Worm (Caenorhabditis elegans): ENCODE results near the gene fbxc-19.

Gene fbxc-19

DNA sequence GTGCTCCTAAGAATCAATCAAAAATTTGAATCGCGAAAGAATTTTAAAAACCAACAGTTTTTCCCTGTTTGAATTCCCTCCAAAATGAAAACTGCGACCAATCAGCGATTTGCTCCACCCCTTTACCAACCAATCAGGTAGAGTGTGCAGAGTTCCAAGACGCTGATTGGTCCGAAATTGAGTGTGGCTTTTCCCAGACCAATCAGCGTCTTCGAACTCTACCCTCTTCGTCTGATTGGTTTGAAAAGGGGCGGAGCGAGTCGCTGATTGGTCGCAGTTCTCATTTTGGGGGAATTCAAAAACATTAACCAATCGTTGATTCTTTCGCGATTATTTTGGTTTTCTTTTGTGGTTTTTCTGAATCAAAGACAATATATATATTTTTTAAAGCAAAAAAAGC, 24.3 kb downstream of the fbxc-19 start:
- TF ChIP-seq hlh-1 (tag; optimal IDR thresholded peaks at IDR 0.05) (no peak), ceh-39 (tag; optimal IDR thresholded peaks at IDR 0.05) (no peak), drap-1 (GFP tag; optimal IDR thresholded peaks at IDR 0.05) (no peak), flh-1 (GFP tag; optimal IDR thresholded peaks at IDR 0.05) (no peak), tbx-8 (GFP tag; optimal IDR thresholded peaks at IDR 0.05) (no peak), zip-8 (tag; optimal IDR thresholded peaks at IDR 0.05) (no peak), unc-39 (tag; optimal IDR thresholded peaks at IDR 0.05) (no peak), ztf-11 (tag; optimal IDR thresholded peaks at IDR 0.05) (no peak), ces-1 (GFP tag; optimal IDR thresholded peaks at IDR 0.05) (no peak), snpc-4 (tag; optimal IDR thresholded peaks at IDR 0.05) (no peak), mls-2 (tag; optimal IDR thresholded peaks at IDR 0.05) (no peak), nhr-28 (tag; optimal IDR thresholded peaks at IDR 0.05) (no peak), bed-3 (GFP tag; optimal IDR thresholded peaks at IDR 0.05) (no peak)

DNA sequence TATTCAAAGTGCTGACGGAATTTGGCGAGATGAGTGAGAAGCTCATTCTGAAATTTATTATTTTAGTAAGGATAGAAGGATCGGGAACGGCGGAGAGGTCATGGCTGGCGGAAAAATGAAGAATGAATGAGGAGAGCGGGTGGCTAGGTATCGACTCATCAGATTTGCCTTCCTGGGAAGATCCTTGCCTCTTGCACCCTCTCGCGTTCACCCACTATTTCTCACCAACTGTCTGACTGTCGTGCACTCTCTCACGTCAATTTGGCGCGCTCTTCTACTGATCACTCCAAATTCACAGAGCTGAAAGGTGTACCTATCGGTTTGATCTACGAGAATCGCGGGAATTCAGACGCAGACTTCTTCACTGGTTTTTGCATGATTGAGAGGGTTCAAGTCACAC, 27.8 kb downstream of the fbxc-19 start, which contains the start of gene fbxb-97:
Gene fbxb-97 (minus strand): TSS at position 53 of the 400 bp plus-strand sequence.
- peak; percentile 51 for TF ChIP-seq unc-120 (tag; optimal IDR thresholded peaks at IDR 0.05; ENCODE audit: poor library complexity, severe bottlenecking)
- TF ChIP-seq unc-39 (tag; optimal IDR thresholded peaks at IDR 0.05): no peak

DNA sequence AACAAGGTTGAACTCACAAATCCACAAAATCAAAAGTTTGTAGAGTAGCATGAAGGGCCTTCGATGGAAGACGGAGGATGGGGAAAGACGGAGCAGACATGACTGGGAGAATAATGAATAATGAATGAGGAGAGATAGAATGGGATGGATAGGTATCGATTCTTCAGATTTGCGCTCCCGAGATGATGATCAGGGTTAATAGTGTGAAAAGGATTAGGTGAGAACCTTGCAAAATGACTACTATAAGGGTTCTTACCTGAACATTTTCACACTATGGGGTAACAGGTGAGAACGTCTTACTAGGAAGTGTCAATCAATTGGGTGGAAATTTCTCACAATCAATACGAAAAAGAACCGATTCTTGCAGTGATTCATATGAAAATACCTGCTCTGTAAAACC, 30.0 kb downstream of the fbxc-19 start, which contains the start of gene fbxb-96:
Gene fbxb-96 (minus strand): TSS at position 101 of the 400 bp plus-strand sequence.
- TF ChIP-seq ceh-83 (GFP tag; optimal IDR thresholded peaks at IDR 0.05): no peak
- no peak for TF ChIP-seq sem-2 (GFP tag; optimal IDR thresholded peaks at IDR 0.05)
- no peak for TF ChIP-seq ztf-11 (tag; optimal IDR thresholded peaks at IDR 0.05)
- TF ChIP-seq pha-4 (tag; optimal IDR thresholded peaks at IDR 0.05): no peak
- no peak for TF ChIP-seq nhr-237 (tag; optimal IDR thresholded peaks at IDR 0.05)
- no peak for TF ChIP-seq bed-3 (GFP tag; optimal IDR thresholded peaks at IDR 0.05)

DNA sequence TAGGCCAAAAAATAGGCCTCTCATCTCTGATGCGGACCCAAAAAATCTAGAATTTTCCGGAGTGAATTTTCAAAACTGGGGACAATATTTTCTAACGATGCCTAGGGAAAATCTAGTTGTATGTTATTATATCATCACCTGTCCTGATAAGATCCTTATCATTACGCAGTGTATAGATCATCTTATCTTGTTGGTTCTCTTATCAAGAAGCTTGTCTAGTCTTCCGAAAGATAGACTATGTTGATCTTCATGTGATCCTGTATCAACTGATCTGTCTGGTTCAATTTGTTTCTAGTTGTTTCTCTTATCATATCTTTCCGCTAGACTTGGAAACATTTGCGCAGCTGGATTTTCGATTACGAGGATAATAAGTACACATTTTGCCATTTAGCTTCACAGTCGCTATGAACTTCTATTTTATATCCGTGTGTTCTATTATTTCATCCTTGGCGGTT, 30.6 kb downstream of the fbxc-19 start, which contains the start of gene C52E2.3:
Gene C52E2.3 (plus strand): TSS at position 405 of the 455 bp plus-strand sequence.
- no peak for TF ChIP-seq ceh-43 (GFP tag; optimal IDR thresholded peaks at IDR 0.05)
- no peak for TF ChIP-seq nhr-237 (tag; optimal IDR thresholded peaks at IDR 0.05)
- TF ChIP-seq elt-1 (tag; optimal IDR thresholded peaks at IDR 0.05; ENCODE audit: borderline replicate concordance, insufficient read depth): peak; percentile 62
- no peak for TF ChIP-seq sem-2 (GFP tag; optimal IDR thresholded peaks at IDR 0.05)
- peak; percentile 85 for TF ChIP-seq elt-3 (tag; optimal IDR thresholded peaks at IDR 0.05)
- TF ChIP-seq nhr-28 (tag; optimal IDR thresholded peaks at IDR 0.05): no peak
- TF ChIP-seq flh-1 (GFP tag; optimal IDR thresholded peaks at IDR 0.05): no peak
- TF ChIP-seq ham-2 (GFP tag; optimal IDR thresholded peaks at IDR 0.05): no peak
- no peak for TF ChIP-seq drap-1 (GFP tag; optimal IDR thresholded peaks at IDR 0.05)
- TF ChIP-seq nhr-2 (tag; optimal IDR thresholded peaks at IDR 0.05): no peak
- no peak for TF ChIP-seq hlh-1 (tag; optimal IDR thresholded peaks at IDR 0.05)
- TF ChIP-seq sptf-1 (tag; optimal IDR thresholded peaks at IDR 0.05): no peak

DNA sequence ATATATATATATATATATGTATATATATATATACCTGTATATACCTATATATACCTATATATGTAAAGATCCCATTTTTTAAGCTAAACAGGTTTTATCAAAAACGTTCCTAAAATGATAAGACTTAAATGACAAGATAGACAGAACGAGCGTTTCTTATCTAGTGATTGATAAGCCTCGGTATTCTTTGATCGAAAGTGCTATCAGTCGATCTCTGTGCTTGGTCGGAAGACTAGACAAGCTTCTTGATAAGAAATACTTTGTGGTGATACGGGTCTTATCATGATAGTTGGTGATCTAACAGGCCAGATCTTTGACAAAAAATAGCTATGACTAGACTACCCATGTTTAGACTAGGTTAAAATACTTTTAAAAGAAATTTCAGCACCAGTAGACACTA, 31.4 kb downstream of the fbxc-19 start:
- TF ChIP-seq hlh-1 (tag; optimal IDR thresholded peaks at IDR 0.05): no peak
- no peak for TF ChIP-seq mab-5 (tag; optimal IDR thresholded peaks at IDR 0.05)
- TF ChIP-seq ces-1 (GFP tag; optimal IDR thresholded peaks at IDR 0.05): no peak
- TF ChIP-seq ceh-43 (GFP tag; optimal IDR thresholded peaks at IDR 0.05): no peak
- TF ChIP-seq mls-2 (tag; optimal IDR thresholded peaks at IDR 0.05): no peak
- TF ChIP-seq mep-1 (tag; optimal IDR thresholded peaks at IDR 0.05): no peak

DNA sequence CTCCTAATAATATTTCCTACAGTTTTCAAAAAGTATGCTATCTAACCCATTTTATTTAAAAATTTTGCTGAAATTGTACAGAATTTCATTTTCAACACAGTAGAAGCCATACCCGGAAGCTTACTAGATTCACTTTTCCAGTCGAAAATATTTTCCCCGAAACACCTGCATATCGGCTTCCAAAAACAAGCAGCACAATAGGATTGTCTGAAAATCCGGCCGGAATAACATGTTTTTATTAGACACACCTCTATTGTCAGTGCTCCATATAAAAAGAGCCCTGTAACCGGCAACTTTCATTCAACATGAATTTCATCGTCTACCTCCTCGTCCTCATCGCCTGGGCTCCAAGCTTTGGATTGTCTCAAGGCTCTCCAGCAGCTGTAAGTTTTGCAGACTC, 32.2 kb downstream of the fbxc-19 start, which contains the start of gene C52E2.2:
Gene C52E2.2 (plus strand): TSS at position 301 of the 400 bp plus-strand sequence.
- TF ChIP-seq flh-1 (GFP tag; optimal IDR thresholded peaks at IDR 0.05) (no peak), nhr-237 (tag; optimal IDR thresholded peaks at IDR 0.05) (no peak), drap-1 (GFP tag; optimal IDR thresholded peaks at IDR 0.05) (no peak), snpc-4 (tag; optimal IDR thresholded peaks at IDR 0.05) (no peak), ham-2 (GFP tag; optimal IDR thresholded peaks at IDR 0.05) (no peak), mls-2 (tag; optimal IDR thresholded peaks at IDR 0.05) (no peak), sem-2 (GFP tag; optimal IDR thresholded peaks at IDR 0.05) (no peak), tbx-8 (GFP tag; optimal IDR thresholded peaks at IDR 0.05) (no peak), ceh-43 (GFP tag; optimal IDR thresholded peaks at IDR 0.05) (no peak), bed-3 (GFP tag; optimal IDR thresholded peaks at IDR 0.05) (no peak), lin-13 (tag; optimal IDR thresholded peaks at IDR 0.05) (no peak), blmp-1 (tag; optimal IDR thresholded peaks at IDR 0.05) (no peak), nhr-12 (tag; optimal IDR thresholded peaks at IDR 0.05) (no peak), elt-1 (tag; optimal IDR thresholded peaks at IDR 0.05; ENCODE audit: borderline replicate concordance, insufficient read depth) (no peak), ceh-83 (GFP tag; optimal IDR thresholded peaks at IDR 0.05) (no peak), sptf-1 (tag; optimal IDR thresholded peaks at IDR 0.05) (no peak), unc-120 (tag; optimal IDR thresholded peaks at IDR 0.05; ENCODE audit: poor library complexity, severe bottlenecking) (no peak), mep-1 (tag; optimal IDR thresholded peaks at IDR 0.05) (no peak), nhr-28 (tag; optimal IDR thresholded peaks at IDR 0.05) (no peak)

Measured in whole organism, mixed stage, embryonic.